Worm (Caenorhabditis elegans) whole organism, young adult: ENCODE results near the gene frpr-9.

Experiments used
- B0035.1 ChIP-seq: sonication (generic microtip); optimal IDR thresholded peaks from 2 replicates; lab custom pipeline; 2016; ENCODE audit warnings: missing genetic modification characterization, mild to moderate bottlenecking, missing compliant biosample characterization, missing genotype, missing genetic modification reagents
- B0261.1 ChIP-seq: sonication (generic microtip); optimal IDR thresholded peaks from 2 replicates; lab custom pipeline; 2016; ENCODE audit warnings: mild to moderate bottlenecking, missing genetic modification characterization, moderate library complexity, missing compliant biosample characterization
- B0336.3 ChIP-seq: fragments of 200-800 bp; sonication (Bioruptor generic); IDR thresholded peaks from 2 replicates; pipeline ENCODE4 v1.3.6; 2022; ENCODE audit warnings: missing genetic modification characterization, missing compliant biosample characterization
- C06A6.2 ChIP-seq: fragments of 200-800 bp; sonication (Bioruptor generic); conservative IDR thresholded peaks from 2 replicates; pipeline ENCODE4 v1.3.6; 2022; ENCODE audit warnings: missing genetic modification characterization, missing compliant biosample characterization
- F23B12.7 ChIP-seq: sonication (generic microtip); optimal IDR thresholded peaks from 2 replicates; lab custom pipeline; 2017; ENCODE audit warnings: missing genetic modification characterization, mild to moderate bottlenecking, missing compliant biosample characterization, antibody characterized with exemption, moderate library complexity; ENCODE audit not compliant: insufficient read depth
- F37B4.10 ChIP-seq: fragments of 200-800 bp; sonication (Bioruptor generic); IDR thresholded peaks from 2 replicates; pipeline ENCODE4 v1.3.6; 2022; ENCODE audit warnings: missing genetic modification characterization, missing compliant biosample characterization
- F52B5.7 ChIP-seq: sonication (generic microtip); optimal IDR thresholded peaks from 2 replicates; lab custom pipeline; 2016; ENCODE audit warnings: mild to moderate bottlenecking, missing genetic modification characterization, missing compliant biosample characterization
- F55B11.4 ChIP-seq: sonication (generic microtip); optimal IDR thresholded peaks from 2 replicates; lab custom pipeline; 2016; ENCODE audit warnings: missing compliant biosample characterization, missing genetic modification characterization, borderline replicate concordance; ENCODE audit not compliant: insufficient read depth
- F57A8.1 ChIP-seq: fragments of 200-800 bp; sonication (Bioruptor generic); optimal IDR thresholded peaks from 2 replicates; lab custom pipeline; 2018; ENCODE audit warnings: mild to moderate bottlenecking, missing genetic modification characterization, moderate library complexity, missing compliant biosample characterization
- Y67H2A.10 ChIP-seq: fragments of 200-800 bp; sonication (Bioruptor generic); conservative IDR thresholded peaks from 2 replicates; pipeline ENCODE4 v1.3.6; 2022; ENCODE audit warnings: missing genetic modification reagents, missing genetic modification characterization, missing compliant biosample characterization
- ama-1 ChIP-seq, 3 experiments: fragments of 150-350 bp in 1 of 3; sonication (generic microtip) in 2 of 3; optimal IDR thresholded peaks; 2 replicates each; lab custom pipeline; 2014 to 2018; ENCODE audit warnings: missing biosample characterization in 2 of 3, missing genetic modification characterization in 2 of 3, missing genetic modification reagents in 2 of 3
- aptf-2 ChIP-seq: fragments of 200-800 bp; sonication (Bioruptor generic); conservative IDR thresholded peaks from 2 replicates; pipeline ENCODE4 v1.3.6; 2022; ENCODE audit warnings: missing genetic modification reagents, missing genetic modification characterization, missing compliant biosample characterization
- attf-3 ChIP-seq: fragments of 200-800 bp; sonication (Bioruptor generic); conservative IDR thresholded peaks from 2 replicates; pipeline ENCODE4 v1.3.6; 2022; ENCODE audit warnings: missing genetic modification reagents, missing genetic modification characterization, missing compliant biosample characterization
- bed-1 ChIP-seq: fragments of 200-800 bp; sonication (Bioruptor generic); IDR thresholded peaks from 2 replicates; pipeline ENCODE4 v1.3.6; 2022; ENCODE audit warnings: missing genetic modification reagents, missing genetic modification characterization, missing compliant biosample characterization
- bed-2 ChIP-seq: fragments of 200-800 bp; sonication (Bioruptor generic); IDR thresholded peaks from 2 replicates; pipeline ENCODE4 v1.3.6; 2022; ENCODE audit warnings: missing genetic modification reagents, missing genetic modification characterization, missing compliant biosample characterization
- cebp-2 ChIP-seq: fragments of 200-800 bp; sonication (Bioruptor generic); IDR thresholded peaks from 2 replicates; pipeline ENCODE4 v1.3.6; 2022; ENCODE audit warnings: missing genetic modification characterization, missing compliant biosample characterization
- ceh-100 ChIP-seq: fragments of 200-800 bp; sonication (Bioruptor generic); IDR thresholded peaks from 2 replicates; pipeline ENCODE4 v1.3.6; 2022; ENCODE audit warnings: missing genetic modification reagents, missing genetic modification characterization, missing compliant biosample characterization
- ceh-40 ChIP-seq: fragments of 200-800 bp; sonication (Bioruptor generic); IDR thresholded peaks from 2 replicates; pipeline ENCODE4 v1.3.6; 2022; ENCODE audit warnings: missing genetic modification characterization, missing compliant biosample characterization
- ceh-79 ChIP-seq: sonication (generic microtip); optimal IDR thresholded peaks from 2 replicates; lab custom pipeline; 2017; ENCODE audit warnings: mild to moderate bottlenecking, missing genetic modification characterization, missing compliant biosample characterization
- efl-1 ChIP-seq: fragments of 150-350 bp; optimal IDR thresholded peaks from 2 replicates; lab custom pipeline; 2014; ENCODE audit warnings: missing biosample characterization, missing genetic modification reagents, missing genetic modification characterization
- ekl-4 ChIP-seq: fragments of 200-800 bp; sonication (Bioruptor generic); IDR thresholded peaks from 2 replicates; pipeline ENCODE4 v1.3.6; 2022; ENCODE audit warnings: missing genetic modification reagents, missing genetic modification characterization, missing compliant biosample characterization
- ets-4 ChIP-seq: fragments of 200-800 bp; sonication (Bioruptor generic); optimal IDR thresholded peaks from 2 replicates; lab custom pipeline; 2018; ENCODE audit warnings: mild to moderate bottlenecking, missing genetic modification characterization, missing compliant biosample characterization
- fkh-3 ChIP-seq: sonication (generic microtip); optimal IDR thresholded peaks from 2 replicates; lab custom pipeline; 2016; ENCODE audit warnings: mild to moderate bottlenecking, missing genetic modification characterization, missing compliant biosample characterization
- hlh-12 ChIP-seq: sonication (generic microtip); optimal IDR thresholded peaks from 2 replicates; lab custom pipeline; 2016; ENCODE audit warnings: missing genetic modification characterization, missing compliant biosample characterization
- hlh-26 ChIP-seq: fragments of 200-800 bp; sonication (Bioruptor generic); conservative IDR thresholded peaks from 2 replicates; pipeline ENCODE4 v1.3.6; 2022; ENCODE audit warnings: missing genetic modification reagents, missing genetic modification characterization, missing compliant biosample characterization
- hmg-20 ChIP-seq: fragments of 200-800 bp; sonication (Bioruptor generic); IDR thresholded peaks from 2 replicates; pipeline ENCODE4 v1.3.6; 2022; ENCODE audit warnings: missing genetic modification reagents, missing genetic modification characterization, missing compliant biosample characterization
- lag-1 ChIP-seq: fragments of 200-800 bp; sonication (Bioruptor generic); IDR thresholded peaks from 2 replicates; pipeline ENCODE4 v1.3.6; 2022; ENCODE audit warnings: missing genetic modification reagents, missing genetic modification characterization, missing compliant biosample characterization
- lin-35 ChIP-seq, 3 experiments: fragments of 150-350 bp in 2 of 3; sonication (generic microtip) in 1 of 3; optimal IDR thresholded peaks; 2 replicates each; lab custom pipeline; 2014 to 2018; ENCODE audit warnings: missing biosample characterization in 3 of 3, missing genetic modification characterization in 3 of 3, missing genetic modification reagents in 3 of 3
- lin-54 ChIP-seq: fragments of 200-800 bp; sonication (Bioruptor generic); optimal IDR thresholded peaks from 2 replicates; lab custom pipeline; 2018; ENCODE audit warnings: mild to moderate bottlenecking, missing genetic modification characterization, missing compliant biosample characterization
- lsy-27 ChIP-seq: sonication (generic microtip); optimal IDR thresholded peaks from 2 replicates; lab custom pipeline; 2017; ENCODE audit warnings: missing genetic modification characterization, mild to moderate bottlenecking, missing compliant biosample characterization, antibody characterized with exemption, missing genotype, borderline replicate concordance; ENCODE audit not compliant: insufficient read depth
- madf-6 ChIP-seq: fragments of 200-800 bp; sonication (Bioruptor generic); IDR thresholded peaks from 2 replicates; pipeline ENCODE4 v1.3.6; 2022; ENCODE audit warnings: missing genetic modification reagents, missing genetic modification characterization, missing compliant biosample characterization
- mel-28 ChIP-seq: sonication (generic microtip); optimal IDR thresholded peaks from 2 replicates; lab custom pipeline; 2016; ENCODE audit warnings: borderline replicate concordance, mild to moderate bottlenecking, missing genetic modification characterization, missing compliant biosample characterization
- mes-4 ChIP-seq: sonication (generic microtip); optimal IDR thresholded peaks from 2 replicates; lab custom pipeline; 2016; ENCODE audit warnings: missing genotype, missing genetic modification characterization, missing compliant biosample characterization
- nhr-27 ChIP-seq: fragments of 200-800 bp; sonication (Bioruptor generic); optimal IDR thresholded peaks from 2 replicates; lab custom pipeline; 2018; ENCODE audit warnings: mild to moderate bottlenecking, missing genetic modification characterization, moderate library complexity, missing compliant biosample characterization
- nhr-80 ChIP-seq: sonication (generic microtip); optimal IDR thresholded peaks from 2 replicates; lab custom pipeline; 2016; ENCODE audit warnings: missing genetic modification characterization, missing compliant biosample characterization
- pbrm-1 ChIP-seq: fragments of 200-800 bp; sonication (Bioruptor generic); IDR thresholded peaks from 2 replicates; pipeline ENCODE4 v1.3.6; 2022; ENCODE audit warnings: missing genetic modification reagents, missing genetic modification characterization, missing compliant biosample characterization
- rcor-1 ChIP-seq: fragments of 200-800 bp; sonication (Bioruptor generic); IDR thresholded peaks from 2 replicates; pipeline ENCODE4 v1.3.6; 2022; ENCODE audit warnings: missing genetic modification reagents, missing genetic modification characterization, missing compliant biosample characterization
- rec-8 ChIP-seq, 2 experiments: sonication (generic microtip); optimal IDR thresholded peaks; 2 replicates each; lab custom pipeline; 2016; ENCODE audit warnings: mild to moderate bottlenecking in 2 of 2, missing genetic modification characterization in 2 of 2, missing genetic modification reagents in 2 of 2, missing genotype in 2 of 2, missing biosample characterization in 1 of 2, missing compliant biosample characterization in 1 of 2, moderate library complexity in 1 of 2
- repo-1 ChIP-seq: sonication (generic microtip); optimal IDR thresholded peaks from 2 replicates; lab custom pipeline; 2017; ENCODE audit warnings: mild to moderate bottlenecking, missing genetic modification characterization, missing compliant biosample characterization
- rpc-1 ChIP-seq, 2 experiments: fragments of 150-350 bp in 1 of 2; sonication (generic microtip) in 1 of 2; optimal IDR thresholded peaks; 2 replicates each; lab custom pipeline; 2014 to 2018; ENCODE audit warnings: missing biosample characterization in 1 of 2, missing genetic modification characterization in 1 of 2, missing genetic modification reagents in 1 of 2, missing genotype in 1 of 2
- snpc-1.1 ChIP-seq: sonication (generic microtip); optimal IDR thresholded peaks from 2 replicates; lab custom pipeline; 2017; ENCODE audit warnings: missing genetic modification characterization, mild to moderate bottlenecking, missing compliant biosample characterization, antibody characterized with exemption, moderate library complexity, missing genotype, missing genetic modification reagents; ENCODE audit not compliant: insufficient read depth
- snpc-4 ChIP-seq, 5 experiments: fragments of 150-350 bp in 1 of 5; sonication (generic microtip) in 4 of 5; optimal IDR thresholded peaks; 2 replicates each; lab custom pipeline; 2014 to 2018; ENCODE audit warnings: missing genetic modification characterization in 5 of 5, missing biosample characterization in 3 of 5, antibody characterized with exemption in 2 of 5, mild to moderate bottlenecking in 2 of 5, missing compliant biosample characterization in 2 of 5, missing genotype in 2 of 5, moderate library complexity in 2 of 5, missing genetic modification reagents in 1 of 5
- somi-1 ChIP-seq: fragments of 200-800 bp; sonication (Bioruptor generic); optimal IDR thresholded peaks from 2 replicates; lab custom pipeline; 2018; ENCODE audit warnings: mild to moderate bottlenecking, missing genetic modification characterization, missing compliant biosample characterization
- xnd-1 ChIP-seq: sonication (generic microtip); optimal IDR thresholded peaks from 2 replicates; lab custom pipeline; 2016; ENCODE audit warnings: missing genotype, missing genetic modification reagents, missing genetic modification characterization, missing compliant biosample characterization
- zfh-2 ChIP-seq: fragments of 200-800 bp; sonication (Bioruptor generic); conservative IDR thresholded peaks from 2 replicates; pipeline ENCODE4 v1.3.6; 2022; ENCODE audit warnings: missing genetic modification reagents, missing genetic modification characterization, missing compliant biosample characterization
- ztf-18 ChIP-seq: sonication (generic microtip); optimal IDR thresholded peaks from 2 replicates; lab custom pipeline; 2016; ENCODE audit warnings: missing genotype, mild to moderate bottlenecking, missing genetic modification characterization, missing compliant biosample characterization
- ztf-6 ChIP-seq: fragments of 200-800 bp; sonication (Bioruptor generic); IDR thresholded peaks from 2 replicates; pipeline ENCODE4 v1.3.6; 2022; ENCODE audit warnings: missing genetic modification reagents, missing genetic modification characterization, missing compliant biosample characterization

Gene frpr-9

ce11 chrV:11000650-11001049, 8.8 kb downstream of the frpr-9 start, which contains the start of gene isy-1 (continued):
- no peak for TF ChIP-seq zfh-2
- no peak for TF ChIP-seq lsy-27 (tag; lab: Kevin White, UChicago)
- no peak for TF ChIP-seq somi-1
- no peak for TF ChIP-seq nhr-80 (tag; lab: Kevin White, UChicago)
- TF ChIP-seq ceh-40, result no peak
- TF ChIP-seq mel-28 (tag; lab: Kevin White, UChicago), result no peak
- TF ChIP-seq pbrm-1 (GFP tag; lab: Robert Waterston, UW), result no peak
- TF ChIP-seq efl-1 (GFP tag; lab: Kevin White, UChicago), result peak; percentile 81
- TF ChIP-seq F23B12.7, result peak; percentile 50
- TF ChIP-seq ceh-100 (GFP tag; lab: Robert Waterston, UW), result no peak
- TF ChIP-seq rpc-1 (optimal IDR thresholded peaks at IDR 0.05; lab: Kevin White, UChicago), result no peak
- no peak for TF ChIP-seq rpc-1 (tag; optimal IDR thresholded peaks at IDR 0.05; lab: Kevin White, UChicago)
- no peak for TF ChIP-seq F52B5.7 (tag; lab: Kevin White, UChicago)
- no peak for TF ChIP-seq hlh-12 (tag; lab: Kevin White, UChicago)
- no peak for TF ChIP-seq snpc-1.1 (tag; lab: Kevin White, UChicago)
- no peak for TF ChIP-seq C06A6.2
- TF ChIP-seq lin-35 (GFP tag; optimal IDR thresholded peaks at IDR 0.05; lab: Kevin White, UChicago), result peak in 1 of 3 experiments; percentile 84
- no peak for TF ChIP-seq F55B11.4 (tag; lab: Kevin White, UChicago)
- no peak for TF ChIP-seq hlh-26 (GFP tag; lab: Robert Waterston, UW)
- no peak for TF ChIP-seq rec-8 (tag; optimal IDR thresholded peaks at IDR 0.05; lab: Kevin White, UChicago)
- no peak for TF ChIP-seq hmg-20 (GFP tag; lab: Robert Waterston, UW)
- no peak for TF ChIP-seq bed-1
- TF ChIP-seq ztf-6 (GFP tag; lab: Robert Waterston, UW), result no peak
- no peak for TF ChIP-seq nhr-27 (tag; lab: Kevin White, UChicago)
- no peak for TF ChIP-seq ekl-4 (GFP tag; lab: Robert Waterston, UW)
- no peak for TF ChIP-seq bed-2
- TF ChIP-seq snpc-4 (GFP tag; optimal IDR thresholded peaks at IDR 0.05; lab: Kevin White, UChicago), result no peak
- peak in 1 of 4 experiments; percentile 53 for TF ChIP-seq snpc-4 (tag; optimal IDR thresholded peaks at IDR 0.05; lab: Kevin White, UChicago)
- TF ChIP-seq mes-4 (tag; lab: Kevin White, UChicago), result no peak
- TF ChIP-seq lin-54 (GFP tag; lab: Kevin White, UChicago), result peak; percentile 93
- no peak for TF ChIP-seq cebp-2 (GFP tag; lab: Robert Waterston, UW)
- no peak for TF ChIP-seq B0336.3 (GFP tag; lab: Robert Waterston, UW)
- TF ChIP-seq lag-1 (GFP tag; lab: Robert Waterston, UW), result no peak
- TF ChIP-seq attf-3, result peak; percentile 92
- no peak for TF ChIP-seq ama-1 (optimal IDR thresholded peaks at IDR 0.05; lab: Kevin White, UChicago)
- no peak for TF ChIP-seq ama-1 (GFP tag; optimal IDR thresholded peaks at IDR 0.05; lab: Kevin White, UChicago)
- TF ChIP-seq ets-4 (GFP tag; lab: Kevin White, UChicago), result no peak
- no peak for TF ChIP-seq aptf-2 (GFP tag; lab: Robert Waterston, UW)
- no peak for TF ChIP-seq repo-1 (tag; lab: Kevin White, UChicago)
- no peak for TF ChIP-seq fkh-3 (tag; lab: Kevin White, UChicago)
- no peak for TF ChIP-seq F57A8.1 (GFP tag; lab: Kevin White, UChicago)
- TF ChIP-seq B0035.1, result no peak
- no peak for TF ChIP-seq ceh-79 (tag; lab: Kevin White, UChicago)
- TF ChIP-seq F37B4.10, result no peak
- no peak for TF ChIP-seq xnd-1 (tag; lab: Kevin White, UChicago)
- TF ChIP-seq rcor-1 (GFP tag; lab: Robert Waterston, UW), result no peak
- no peak for TF ChIP-seq B0261.1 (tag; lab: Kevin White, UChicago)
- no peak for TF ChIP-seq Y67H2A.10
- TF ChIP-seq ztf-18 (tag; lab: Kevin White, UChicago), result no peak
- no peak for TF ChIP-seq madf-6 (GFP tag; lab: Robert Waterston, UW)
